Fruit fly (Drosophila melanogaster): Measurements from ENCODE around the gene CG31457.

CG31457 gene

DNA sequence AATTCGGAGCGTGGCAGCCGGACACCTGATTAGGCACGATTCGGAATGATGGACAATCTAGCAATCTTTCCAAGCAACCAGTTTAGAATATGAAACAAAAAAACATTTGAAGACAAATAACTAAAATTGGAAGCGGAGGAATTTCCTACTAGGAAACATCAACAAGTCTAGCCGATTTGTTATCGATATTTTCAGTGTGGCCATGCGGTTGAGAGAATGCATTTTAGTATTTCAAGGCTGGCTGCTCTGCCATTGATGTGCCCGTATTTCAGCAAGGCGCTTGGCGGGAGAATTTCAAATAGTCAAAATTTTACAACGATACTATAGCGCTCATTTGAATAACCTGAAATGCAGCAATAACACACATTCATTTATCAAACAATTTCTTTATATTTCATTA lies at the start of gene CG31457 (continued):
- TF ChIP-seq Nf-YC (tag; optimal IDR thresholded peaks at IDR 0.05) (peak; percentile 10), CG12104 (GFP tag; optimal IDR thresholded peaks at IDR 0.05) (no peak), ato (GFP tag; IDR thresholded peaks at IDR 0.05; ENCODE audit: partially characterized antibody) (peak; percentile 41), Lhr (GFP tag; optimal IDR thresholded peaks at IDR 0.05) (peak; percentile 60), CHES-1-like (GFP tag; optimal IDR thresholded peaks at IDR 0.05) (peak; percentile 30), mam (GFP tag; optimal IDR thresholded peaks at IDR 0.05) (peak; percentile 9), CG14667 (GFP tag; IDR thresholded peaks at IDR 0.05) (no peak), CG5245 (GFP tag; optimal IDR thresholded peaks at IDR 0.05) (no peak), Bgb (GFP tag; IDR thresholded peaks at IDR 0.05; ENCODE audit: partially characterized antibody) (peak; percentile 84), CG33213 (GFP tag; optimal IDR thresholded peaks at IDR 0.05) (peak; percentile 33), gt (GFP tag; IDR thresholded peaks at IDR 0.05) (no peak), CG3847 (GFP tag; IDR thresholded peaks at IDR 0.05) (peak; percentile 32; the same call in 1 of the 2 replicates), CG17829 (tag; optimal IDR thresholded peaks at IDR 0.05) (peak; percentile 31), Elba2 (GFP tag; optimal IDR thresholded peaks at IDR 0.05) (peak; percentile 24), scrt (GFP tag; optimal IDR thresholded peaks at IDR 0.05) (peak; percentile 78), amos (GFP tag; IDR thresholded peaks at IDR 0.05; ENCODE audit: partially characterized antibody) (peak; percentile 86), YL-1 (GFP tag; optimal IDR thresholded peaks at IDR 0.05) (peak; percentile 11)

DNA sequence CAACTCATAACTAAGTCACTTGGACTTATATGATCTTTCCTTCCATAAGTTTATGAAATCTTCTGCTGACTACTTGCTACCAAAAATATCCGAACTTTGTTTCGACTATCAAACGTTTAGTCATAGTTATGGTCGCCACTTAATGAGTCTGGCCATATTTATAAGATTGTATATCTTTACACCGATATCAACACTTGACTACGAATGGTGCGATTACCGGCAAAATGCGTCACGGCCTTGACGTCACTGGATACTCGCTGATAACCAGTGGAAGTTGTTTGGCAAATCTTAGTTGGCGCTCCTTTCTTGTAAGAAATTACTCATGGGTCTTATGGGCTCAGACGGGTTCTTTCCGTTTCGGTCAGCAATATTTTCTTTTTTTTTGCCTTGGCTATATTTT lies 49.7 kb upstream of the CG31457 start:
- TF ChIP-seq zfh1 (GFP tag; IDR thresholded peaks at IDR 0.05): no peak
- no peak for TF ChIP-seq wdn (GFP tag; IDR thresholded peaks at IDR 0.05)
- TF ChIP-seq exex (tag; optimal IDR thresholded peaks at IDR 0.05): peak; percentile 88
- TF ChIP-seq sob (GFP tag; IDR thresholded peaks at IDR 0.05): no peak
- TF ChIP-seq dati (GFP tag; IDR thresholded peaks at IDR 0.05): no peak
- peak; percentile 82 for TF ChIP-seq CG34376 (GFP tag; optimal IDR thresholded peaks at IDR 0.05)
- TF ChIP-seq GATAe (GFP tag; conservative IDR thresholded peaks at IDR 0.05): peak; percentile 61
- TF ChIP-seq mirr (GFP tag; optimal IDR thresholded peaks at IDR 0.05): peak; percentile 80
- TF ChIP-seq sug (tag; optimal IDR thresholded peaks at IDR 0.05): peak; percentile 2
- TF ChIP-seq dmrt99B (tag; optimal IDR thresholded peaks at IDR 0.05): no peak
- TF ChIP-seq CG9215 (GFP tag; IDR thresholded peaks at IDR 0.05): no peak
- no peak for TF ChIP-seq CG33213 (GFP tag; optimal IDR thresholded peaks at IDR 0.05)
- no peak for TF ChIP-seq cato (GFP tag; optimal IDR thresholded peaks at IDR 0.05; ENCODE audit: borderline replicate concordance)
- TF ChIP-seq BtbVII (GFP tag; optimal IDR thresholded peaks at IDR 0.05): peak; percentile 18
- peak; percentile 18 for TF ChIP-seq B-H2 (GFP tag; optimal IDR thresholded peaks at IDR 0.05)

DNA sequence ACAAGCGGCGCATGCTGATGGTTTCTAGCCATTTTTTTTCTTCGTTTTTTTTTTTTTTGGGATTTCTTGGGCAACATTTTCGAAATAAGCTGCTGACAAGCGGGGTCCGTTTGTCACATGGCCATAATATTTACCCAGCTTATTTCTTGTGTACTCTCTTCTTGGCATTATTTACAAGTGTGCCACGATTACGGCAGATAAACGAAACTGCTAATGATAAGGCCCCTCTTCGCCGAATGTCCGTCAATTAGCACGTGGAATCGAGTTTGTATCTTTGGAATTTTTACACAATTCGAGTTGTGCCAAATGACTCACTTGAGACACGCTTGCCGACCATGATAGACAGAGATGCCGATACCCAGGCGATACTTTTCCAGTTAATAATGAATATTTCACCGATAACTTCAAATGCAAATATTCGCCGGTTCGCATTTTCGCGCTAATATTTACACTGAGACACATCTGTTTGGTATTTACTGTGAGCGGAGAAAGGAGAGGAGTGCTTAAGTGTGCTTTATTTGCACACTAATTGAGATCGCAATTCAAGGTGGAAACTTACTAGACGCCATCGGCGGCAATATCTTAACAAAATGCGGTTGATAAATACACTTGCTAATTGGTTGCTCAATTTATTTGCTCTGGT lies 48.8 kb upstream of the CG31457 start:
- peak; percentile 27 for TF ChIP-seq CG8944 (GFP tag; optimal IDR thresholded peaks at IDR 0.05)
- TF ChIP-seq CG12769 (tag; optimal IDR thresholded peaks at IDR 0.05): peak; percentile 75
- 0 out of 2 replicates have a peak, but pooled peaks have one; percentile 24 for TF ChIP-seq MBD-R2 (GFP tag; IDR thresholded peaks at IDR 0.05)
- no peak for TF ChIP-seq CG11247 (GFP tag; IDR thresholded peaks at IDR 0.05)
- TF ChIP-seq gce (GFP tag; IDR thresholded peaks at IDR 0.05): peak; percentile 58; the same call in 1 of the 3 replicates
- TF ChIP-seq CG17385 (GFP tag; optimal IDR thresholded peaks at IDR 0.05): peak; percentile 11
- TF ChIP-seq Opbp (GFP tag; IDR thresholded peaks at IDR 0.05; ENCODE audit: partially characterized antibody): no peak
- TF ChIP-seq CHES-1-like (GFP tag; optimal IDR thresholded peaks at IDR 0.05): peak; percentile 54
- TF ChIP-seq CG7745 (tag; optimal IDR thresholded peaks at IDR 0.05): no peak
- no peak for TF ChIP-seq Spps (tag; optimal IDR thresholded peaks at IDR 0.05)
- TF ChIP-seq CG2116 (GFP tag; optimal IDR thresholded peaks at IDR 0.05): no peak
- peak; percentile 23 for TF ChIP-seq CG11723 (GFP tag; optimal IDR thresholded peaks at IDR 0.05)
- TF ChIP-seq CG32772 (GFP tag; IDR thresholded peaks at IDR 0.05): no peak
- peak; percentile 13 for TF ChIP-seq gem (tag; optimal IDR thresholded peaks at IDR 0.05)
- peak; percentile 61 for TF ChIP-seq sd (tag; optimal IDR thresholded peaks at IDR 0.05)
- no peak for TF ChIP-seq disco-r (GFP tag; optimal IDR thresholded peaks at IDR 0.05)
- TF ChIP-seq dan (GFP tag; IDR thresholded peaks at IDR 0.05): no peak
- no peak for TF ChIP-seq crc (GFP tag; optimal IDR thresholded peaks at IDR 0.05)
